Worm (Caenorhabditis elegans) whole organism, L2 larva: ENCODE measurements around the gene F31E8.4.

ENCODE experiments used
- C34F6.9 ChIP-seq: fragments of 150-350 bp; optimal IDR thresholded peaks from 2 replicates; lab custom pipeline; 2014; ENCODE audit warnings: missing biosample characterization, missing genetic modification characterization
- F13H6.1 ChIP-seq: sonication (generic microtip); optimal IDR thresholded peaks from 2 replicates; lab custom pipeline; 2016; ENCODE audit warnings: missing genetic modification characterization, missing compliant biosample characterization
- R02D3.7 ChIP-seq: fragments of 150-350 bp; optimal IDR thresholded peaks from 2 replicates; lab custom pipeline; 2014; ENCODE audit warnings: missing biosample characterization, missing genetic modification characterization
- Y55F3AM.14 ChIP-seq: fragments of 200-800 bp; sonication (Bioruptor generic); optimal IDR thresholded peaks from 2 replicates; lab custom pipeline; 2018; ENCODE audit warnings: mild to moderate bottlenecking, missing genetic modification characterization, missing compliant biosample characterization
- ZK546.5 ChIP-seq: sonication (generic microtip); optimal IDR thresholded peaks from 2 replicates; lab custom pipeline; 2017; ENCODE audit warnings: missing biosample characterization, missing genetic modification characterization
- alr-1 ChIP-seq: fragments of 150-350 bp; optimal IDR thresholded peaks from 2 replicates; lab custom pipeline; 2014; ENCODE audit warnings: missing biosample characterization, missing genetic modification characterization
- aly-2 ChIP-seq: fragments of 150-350 bp; optimal IDR thresholded peaks from 2 replicates; lab custom pipeline; 2014; ENCODE audit warnings: missing biosample characterization, missing genetic modification characterization
- ama-1 ChIP-seq: fragments of 150-350 bp; optimal IDR thresholded peaks from 2 replicates; lab custom pipeline; 2018; ENCODE audit warnings: inconsistent platforms
- blmp-1 ChIP-seq: sonication (generic microtip); optimal IDR thresholded peaks from 2 replicates; lab custom pipeline; 2017; ENCODE audit warnings: missing genetic modification characterization, mild to moderate bottlenecking, missing compliant biosample characterization, antibody characterized with exemption, moderate library complexity; ENCODE audit not compliant: insufficient read depth
- ceh-16 ChIP-seq: fragments of 150-350 bp; optimal IDR thresholded peaks from 2 replicates; lab custom pipeline; 2014; ENCODE audit warnings: missing biosample characterization, missing genetic modification characterization
- ceh-82 ChIP-seq: fragments of 150-350 bp; optimal IDR thresholded peaks from 2 replicates; lab custom pipeline; 2014; ENCODE audit warnings: missing biosample characterization, missing genetic modification characterization
- crh-2 ChIP-seq: sonication (generic microtip); optimal IDR thresholded peaks from 2 replicates; lab custom pipeline; 2017; ENCODE audit warnings: missing biosample characterization, missing genetic modification characterization
- dmd-4 ChIP-seq: sonication (generic microtip); optimal IDR thresholded peaks from 2 replicates; lab custom pipeline; 2017; ENCODE audit warnings: missing biosample characterization, missing genetic modification characterization
- egl-27 ChIP-seq: sonication (generic microtip); optimal IDR thresholded peaks from 3 replicates; lab custom pipeline; 2017; ENCODE audit warnings: missing biosample characterization, missing genetic modification reagents, missing genetic modification characterization
- elt-1 ChIP-seq: fragments of 150-350 bp; optimal IDR thresholded peaks from 2 replicates; lab custom pipeline; 2014; ENCODE audit warnings: missing biosample characterization, missing genetic modification characterization
- elt-3 ChIP-seq: sonication (generic microtip); optimal IDR thresholded peaks from 2 replicates; lab custom pipeline; 2017; ENCODE audit warnings: missing biosample characterization, missing genetic modification characterization
- fos-1 ChIP-seq: fragments of 150-350 bp; optimal IDR thresholded peaks from 2 replicates; lab custom pipeline; 2014; ENCODE audit warnings: missing biosample characterization, missing genetic modification characterization
- gmeb-1 ChIP-seq: fragments of 150-350 bp; optimal IDR thresholded peaks from 2 replicates; lab custom pipeline; 2014; ENCODE audit warnings: missing biosample characterization, missing genetic modification characterization
- lin-13 ChIP-seq: fragments of 150-350 bp; optimal IDR thresholded peaks from 2 replicates; lab custom pipeline; 2014; ENCODE audit warnings: missing biosample characterization, missing genetic modification reagents, missing genetic modification characterization
- lin-39 ChIP-seq: fragments of 150-350 bp; optimal IDR thresholded peaks from 2 replicates; lab custom pipeline; 2014; ENCODE audit warnings: missing biosample characterization, missing genetic modification reagents, missing genetic modification characterization
- lsy-2 ChIP-seq, 2 experiments: fragments of 150-350 bp in 1 of 2; sonication (generic microtip) in 1 of 2; optimal IDR thresholded peaks; 2 replicates each; lab custom pipeline; 2014 to 2017; ENCODE audit warnings: missing biosample characterization in 2 of 2, missing genetic modification characterization in 2 of 2
- mab-5 ChIP-seq: fragments of 150-350 bp; optimal IDR thresholded peaks from 2 replicates; lab custom pipeline; 2014; ENCODE audit warnings: missing biosample characterization, missing genetic modification characterization
- mbf-1 ChIP-seq: sonication (generic microtip); optimal IDR thresholded peaks from 2 replicates; lab custom pipeline; 2017; ENCODE audit warnings: missing biosample characterization, missing genetic modification characterization
- mdl-1 ChIP-seq, 2 experiments: fragments of 150-350 bp in 1 of 2; sonication (generic microtip) in 1 of 2; optimal IDR thresholded peaks; 2 replicates each; lab custom pipeline; 2017; ENCODE audit warnings: missing biosample characterization in 2 of 2, missing genetic modification characterization in 2 of 2
- nhr-10 ChIP-seq: sonication (generic microtip); optimal IDR thresholded peaks from 2 replicates; lab custom pipeline; 2017; ENCODE audit warnings: missing biosample characterization, missing genetic modification characterization
- nhr-11 ChIP-seq: fragments of 150-350 bp; optimal IDR thresholded peaks from 2 replicates; lab custom pipeline; 2014; ENCODE audit warnings: missing biosample characterization, missing genetic modification characterization
- nhr-12 ChIP-seq: fragments of 150-350 bp; optimal IDR thresholded peaks from 2 replicates; lab custom pipeline; 2014; ENCODE audit warnings: missing biosample characterization, missing genetic modification characterization
- nhr-129 ChIP-seq: fragments of 150-350 bp; optimal IDR thresholded peaks from 2 replicates; lab custom pipeline; 2014; ENCODE audit warnings: missing biosample characterization, missing genetic modification characterization
- nhr-21 ChIP-seq: fragments of 150-350 bp; optimal IDR thresholded peaks from 2 replicates; lab custom pipeline; 2014; ENCODE audit warnings: missing biosample characterization, missing genetic modification characterization
- nhr-23 ChIP-seq: fragments of 150-350 bp; optimal IDR thresholded peaks from 2 replicates; lab custom pipeline; 2014; ENCODE audit warnings: missing biosample characterization, missing genetic modification reagents, missing genetic modification characterization
- nhr-237 ChIP-seq: fragments of 150-350 bp; optimal IDR thresholded peaks from 2 replicates; lab custom pipeline; 2014; ENCODE audit warnings: missing biosample characterization, missing genetic modification characterization
- nhr-25 ChIP-seq: fragments of 150-350 bp; sonication (generic microtip); optimal IDR thresholded peaks from 3 replicates; lab custom pipeline; 2014; ENCODE audit warnings: missing biosample characterization, missing genetic modification characterization
- nhr-6 ChIP-seq: fragments of 150-350 bp; optimal IDR thresholded peaks from 2 replicates; lab custom pipeline; 2014; ENCODE audit warnings: missing biosample characterization, missing genetic modification characterization
- nhr-77 ChIP-seq: fragments of 150-350 bp; optimal IDR thresholded peaks from 2 replicates; lab custom pipeline; 2014; ENCODE audit warnings: missing biosample characterization, missing genetic modification characterization
- peb-1 ChIP-seq: fragments of 150-350 bp; optimal IDR thresholded peaks from 2 replicates; lab custom pipeline; 2014; ENCODE audit warnings: missing biosample characterization, missing genetic modification characterization
- sem-4 ChIP-seq: fragments of 150-350 bp; optimal IDR thresholded peaks from 2 replicates; lab custom pipeline; 2014; ENCODE audit warnings: missing biosample characterization, missing genetic modification reagents, missing genetic modification characterization
- skn-1 ChIP-seq: sonication (generic microtip); optimal IDR thresholded peaks from 2 replicates; lab custom pipeline; 2017; ENCODE audit warnings: missing biosample characterization, missing genetic modification characterization
- sma-3 ChIP-seq: sonication (generic microtip); optimal IDR thresholded peaks from 2 replicates; lab custom pipeline; 2016; ENCODE audit warnings: missing genetic modification reagents, missing genetic modification characterization, missing compliant biosample characterization
- sma-9 ChIP-seq, 2 experiments: fragments of 150-350 bp in 1 of 2; sonication (generic microtip) in 1 of 2; optimal IDR thresholded peaks; 2 replicates each; lab custom pipeline; 2014 to 2016; ENCODE audit warnings: missing genetic modification characterization in 2 of 2, mild to moderate bottlenecking in 1 of 2, missing biosample characterization in 1 of 2, missing compliant biosample characterization in 1 of 2, missing genetic modification reagents in 1 of 2, moderate library complexity in 1 of 2
- snpc-4 ChIP-seq: fragments of 150-350 bp; optimal IDR thresholded peaks from 2 replicates; lab custom pipeline; 2014; ENCODE audit warnings: missing biosample characterization, missing genetic modification characterization
- unc-39 ChIP-seq: fragments of 150-350 bp; optimal IDR thresholded peaks from 2 replicates; lab custom pipeline; 2014; ENCODE audit warnings: missing biosample characterization, missing genetic modification characterization
- unc-55 ChIP-seq: fragments of 150-350 bp; sonication (generic microtip); optimal IDR thresholded peaks from 3 replicates; lab custom pipeline; 2014; ENCODE audit warnings: missing biosample characterization, missing genetic modification reagents, missing genetic modification characterization
- unc-62 ChIP-seq: fragments of 150-350 bp; optimal IDR thresholded peaks from 2 replicates; lab custom pipeline; 2014; ENCODE audit warnings: missing biosample characterization, missing genetic modification reagents, missing genetic modification characterization
- zag-1 ChIP-seq: fragments of 150-350 bp; optimal IDR thresholded peaks from 2 replicates; lab custom pipeline; 2014; ENCODE audit warnings: missing biosample characterization, missing genetic modification characterization
- ztf-1 ChIP-seq: fragments of 200-800 bp; sonication (Bioruptor generic); conservative IDR thresholded peaks from 2 replicates; pipeline ENCODE4 v1.3.6; 2022; ENCODE audit warnings: missing genetic modification characterization, missing compliant biosample characterization
- ztf-11 ChIP-seq: sonication (generic microtip); optimal IDR thresholded peaks from 2 replicates; lab custom pipeline; 2017; ENCODE audit warnings: missing biosample characterization, missing genetic modification characterization
- ztf-4 ChIP-seq: fragments of 150-350 bp; optimal IDR thresholded peaks from 2 replicates; lab custom pipeline; 2014; ENCODE audit warnings: missing biosample characterization, missing genetic modification characterization

The F31E8.4 gene

DNA sequence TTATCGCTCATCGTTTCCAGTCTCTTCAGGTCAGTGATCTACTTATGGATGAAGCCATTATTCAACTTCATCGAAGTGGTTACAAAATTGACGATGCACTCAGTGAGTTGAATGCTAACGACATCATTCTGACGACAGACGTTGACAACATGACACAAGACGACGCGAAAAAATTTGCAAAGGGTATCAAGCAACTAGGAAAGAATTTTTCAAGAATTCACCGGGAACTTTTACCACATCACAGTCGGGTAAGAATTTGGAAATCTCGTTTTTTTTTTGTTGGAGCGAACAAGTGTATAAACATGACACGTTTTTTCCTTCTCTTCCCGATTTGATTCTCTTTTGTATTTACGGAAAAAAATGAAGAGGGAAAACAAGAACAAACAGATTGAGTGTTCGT lies 40.7 kb upstream of the F31E8.4 start:
- TF ChIP-seq snpc-4 = no peak

DNA sequence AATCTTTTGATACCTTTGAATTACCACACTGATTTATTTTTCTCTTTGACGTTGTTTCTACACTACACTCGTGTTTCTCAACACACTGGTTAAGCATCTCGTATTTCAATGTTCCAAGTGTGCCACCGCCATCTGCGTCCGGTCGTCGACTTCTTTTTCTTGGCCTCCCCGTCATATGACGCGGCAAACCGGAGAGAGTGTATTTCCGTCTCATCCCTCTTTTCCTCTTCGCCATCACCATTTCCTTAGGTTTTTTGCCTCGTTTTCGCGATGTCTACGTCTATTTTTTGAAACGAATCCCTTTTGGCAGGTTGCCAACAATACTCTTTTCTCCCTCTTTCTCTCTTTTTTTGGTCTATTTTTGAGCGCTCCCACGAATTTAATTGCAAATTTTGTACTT lies 39.0 kb upstream of the F31E8.4 start:
- no peak for TF ChIP-seq nhr-10 (tag; lab: Kevin White, UChicago)
- TF ChIP-seq F13H6.1 (tag; lab: Kevin White, UChicago) = peak; percentile 76
- TF ChIP-seq mdl-1 (tag; optimal IDR thresholded peaks at IDR 0.05; lab: Kevin White, UChicago) = peak in 1 of 2 experiments; percentile 43
- peak; percentile 37 for TF ChIP-seq sem-4
- peak; percentile 56 for TF ChIP-seq C34F6.9 (tag; lab: Kevin White, UChicago)
- peak; percentile 66 for TF ChIP-seq crh-2
- peak; percentile 92 for TF ChIP-seq nhr-129 (tag; lab: Kevin White, UChicago)
- peak; percentile 76 for TF ChIP-seq egl-27
- peak; percentile 35 for TF ChIP-seq nhr-25 (tag; lab: Kevin White, UChicago)
- TF ChIP-seq lsy-2 (tag; optimal IDR thresholded peaks at IDR 0.05; lab: Kevin White, UChicago) = peak in 1 of 2 experiments; percentile 57
- TF ChIP-seq sma-9 (GFP tag; optimal IDR thresholded peaks at IDR 0.05; lab: Kevin White, UChicago) = peak; percentile 80
- TF ChIP-seq sma-9 (tag; optimal IDR thresholded peaks at IDR 0.05; lab: Kevin White, UChicago) = no peak
- TF ChIP-seq sma-3 (GFP tag; lab: Kevin White, UChicago) = no peak
- TF ChIP-seq unc-55 (GFP tag; lab: Kevin White, UChicago) = peak; percentile 21
- TF ChIP-seq Y55F3AM.14 (GFP tag; lab: Kevin White, UChicago) = no peak

ce11 chrII:6838270-6838878 lies 38.4 kb upstream of the F31E8.4 start:
- TF ChIP-seq mdl-1 (tag; optimal IDR thresholded peaks at IDR 0.05; lab: Kevin White, UChicago) (peak in 1 of 2 experiments; percentile 64), mab-5 (tag; lab: Kevin White, UChicago) (peak; percentile 94), crh-2 (peak; percentile 30), C34F6.9 (tag; lab: Kevin White, UChicago) (peak; percentile 35), nhr-10 (tag; lab: Kevin White, UChicago) (no peak), unc-39 (tag; lab: Kevin White, UChicago) (no peak), blmp-1 (tag; lab: Kevin White, UChicago) (no peak), skn-1 (no peak), mbf-1 (tag; lab: Kevin White, UChicago) (no peak), sma-3 (GFP tag; lab: Kevin White, UChicago) (no peak), fos-1 (tag; lab: Kevin White, UChicago) (no peak), zag-1 (tag; lab: Kevin White, UChicago) (no peak), unc-55 (GFP tag; lab: Kevin White, UChicago) (no peak), unc-62 (peak; percentile 79), aly-2 (tag; lab: Kevin White, UChicago) (no peak), ztf-4 (tag; lab: Kevin White, UChicago) (peak; percentile 22), F13H6.1 (tag; lab: Kevin White, UChicago) (peak; percentile 31), peb-1 (no peak), lsy-2 (tag; optimal IDR thresholded peaks at IDR 0.05; lab: Kevin White, UChicago) (peak in 1 of 2 experiments; percentile 46), snpc-4 (no peak), nhr-21 (tag; lab: Kevin White, UChicago) (no peak), ama-1 (no peak), nhr-11 (tag; lab: Kevin White, UChicago) (no peak), R02D3.7 (tag; lab: Kevin White, UChicago) (no peak), ceh-82 (tag; lab: Kevin White, UChicago) (no peak), elt-1 (tag; lab: Kevin White, UChicago) (no peak), sem-4 (peak; percentile 86), Y55F3AM.14 (GFP tag; lab: Kevin White, UChicago) (no peak), nhr-129 (tag; lab: Kevin White, UChicago) (peak; percentile 18), ceh-16 (tag; lab: Kevin White, UChicago) (peak; percentile 11), ztf-1 (no peak), nhr-23 (tag; lab: Kevin White, UChicago) (no peak), ZK546.5 (tag; lab: Kevin White, UChicago) (no peak), nhr-25 (tag; lab: Kevin White, UChicago) (peak; percentile 45), nhr-237 (tag; lab: Kevin White, UChicago) (no peak), egl-27 (peak; percentile 94), gmeb-1 (tag; lab: Kevin White, UChicago) (no peak), nhr-6 (tag; lab: Kevin White, UChicago) (peak; percentile 4), elt-3 (no peak), nhr-12 (tag; lab: Kevin White, UChicago) (no peak), ztf-11 (tag; lab: Kevin White, UChicago) (peak; percentile 19), lin-39 (peak; percentile 88), alr-1 (no peak), sma-9 (GFP tag; optimal IDR thresholded peaks at IDR 0.05; lab: Kevin White, UChicago) (peak; percentile 42), sma-9 (tag; optimal IDR thresholded peaks at IDR 0.05; lab: Kevin White, UChicago) (no peak), lin-13 (GFP tag; lab: Kevin White, UChicago) (no peak), nhr-77 (no peak), dmd-4 (tag; lab: Kevin White, UChicago) (no peak)
